Worm (Caenorhabditis elegans) whole organism, mixed stage, embryonic: ENCODE measurements around the gene ram-5.
A peak's percentile ranks its signal among the peaks of the same experiment; 100 is the strongest.

Source experiments
- M03D4.4 ChIP-seq: sonication (generic microtip); optimal IDR thresholded peaks from 2 replicates; lab custom pipeline; 2017; ENCODE audit warnings: mild to moderate bottlenecking, missing genetic modification characterization, missing compliant biosample characterization
- bed-3 ChIP-seq: fragments of 200-800 bp; sonication (Bioruptor generic); optimal IDR thresholded peaks from 3 replicates; lab custom pipeline; 2018; ENCODE audit warnings: mild to moderate bottlenecking, missing genetic modification characterization, moderate library complexity, missing compliant biosample characterization
- ceh-39 ChIP-seq: fragments of 150-350 bp; optimal IDR thresholded peaks from 2 replicates; lab custom pipeline; 2014; ENCODE audit warnings: missing biosample characterization, missing genetic modification characterization
- ceh-43 ChIP-seq: fragments of 200-800 bp; sonication (Bioruptor generic); optimal IDR thresholded peaks from 2 replicates; lab custom pipeline; 2018; ENCODE audit warnings: mild to moderate bottlenecking, missing genetic modification characterization, moderate library complexity, missing compliant biosample characterization
- ceh-83 ChIP-seq: fragments of 200-800 bp; sonication (Bioruptor generic); optimal IDR thresholded peaks from 2 replicates; lab custom pipeline; 2018; ENCODE audit warnings: mild to moderate bottlenecking, missing genetic modification characterization, missing compliant biosample characterization
- ces-1 ChIP-seq: fragments of 150-350 bp; optimal IDR thresholded peaks from 2 replicates; lab custom pipeline; 2014; ENCODE audit warnings: missing biosample characterization, missing genetic modification reagents, missing genetic modification characterization
- cnd-1 ChIP-seq: fragments of 200-800 bp; sonication (Bioruptor generic); optimal IDR thresholded peaks from 2 replicates; lab custom pipeline; 2018; ENCODE audit warnings: mild to moderate bottlenecking, missing genetic modification characterization, missing compliant biosample characterization
- drap-1 ChIP-seq: fragments of 200-800 bp; sonication (Bioruptor generic); optimal IDR thresholded peaks from 3 replicates; lab custom pipeline; 2018; ENCODE audit warnings: mild to moderate bottlenecking, missing genetic modification characterization, missing compliant biosample characterization
- elt-1 ChIP-seq: sonication (generic microtip); optimal IDR thresholded peaks from 2 replicates; lab custom pipeline; 2017; ENCODE audit warnings: missing genetic modification characterization, mild to moderate bottlenecking, missing compliant biosample characterization, antibody characterized with exemption, moderate library complexity, borderline replicate concordance; ENCODE audit not compliant: insufficient read depth
- ham-2 ChIP-seq: fragments of 200-800 bp; sonication (Bioruptor generic); optimal IDR thresholded peaks from 2 replicates; lab custom pipeline; 2018; ENCODE audit warnings: mild to moderate bottlenecking, missing genetic modification characterization, missing compliant biosample characterization
- hlh-1 ChIP-seq: fragments of 150-350 bp; optimal IDR thresholded peaks from 2 replicates; lab custom pipeline; 2014; ENCODE audit warnings: missing biosample characterization, missing genetic modification reagents, missing genetic modification characterization
- lin-13 ChIP-seq: fragments of 150-350 bp; optimal IDR thresholded peaks from 2 replicates; lab custom pipeline; 2014; ENCODE audit warnings: missing biosample characterization, missing genetic modification characterization
- lin-32 ChIP-seq: fragments of 200-800 bp; sonication (Bioruptor generic); optimal IDR thresholded peaks from 2 replicates; lab custom pipeline; 2018; ENCODE audit warnings: mild to moderate bottlenecking, missing genetic modification characterization, missing compliant biosample characterization
- lsy-2 ChIP-seq: fragments of 150-350 bp; optimal IDR thresholded peaks from 2 replicates; lab custom pipeline; 2014; ENCODE audit warnings: missing biosample characterization, missing genetic modification characterization
- mab-5 ChIP-seq: fragments of 150-350 bp; optimal IDR thresholded peaks from 2 replicates; lab custom pipeline; 2014; ENCODE audit warnings: missing biosample characterization, missing genetic modification characterization
- mep-1 ChIP-seq: fragments of 150-350 bp; optimal IDR thresholded peaks from 2 replicates; lab custom pipeline; 2017; ENCODE audit warnings: missing biosample characterization, missing genetic modification reagents, missing genetic modification characterization, inconsistent platforms
- mls-2 ChIP-seq: sonication (generic microtip); optimal IDR thresholded peaks from 2 replicates; lab custom pipeline; 2016; ENCODE audit warnings: mild to moderate bottlenecking, missing genetic modification characterization, moderate library complexity, missing compliant biosample characterization
- nhr-12 ChIP-seq: fragments of 150-350 bp; optimal IDR thresholded peaks from 2 replicates; lab custom pipeline; 2014; ENCODE audit warnings: missing biosample characterization, missing genetic modification characterization
- nhr-2 ChIP-seq: fragments of 150-350 bp; optimal IDR thresholded peaks from 2 replicates; lab custom pipeline; 2014; ENCODE audit warnings: missing biosample characterization, missing genetic modification characterization
- nhr-237 ChIP-seq: fragments of 150-350 bp; optimal IDR thresholded peaks from 2 replicates; lab custom pipeline; 2014; ENCODE audit warnings: missing biosample characterization, missing genetic modification characterization
- nhr-28 ChIP-seq: fragments of 150-350 bp; optimal IDR thresholded peaks from 2 replicates; lab custom pipeline; 2014; ENCODE audit warnings: missing biosample characterization, missing genetic modification characterization
- pha-4 ChIP-seq: fragments of 150-350 bp; optimal IDR thresholded peaks from 2 replicates; lab custom pipeline; 2018; ENCODE audit warnings: missing biosample characterization, missing genetic modification reagents, missing genetic modification characterization
- sem-2 ChIP-seq: fragments of 200-800 bp; sonication (Bioruptor generic); optimal IDR thresholded peaks from 2 replicates; lab custom pipeline; 2018; ENCODE audit warnings: mild to moderate bottlenecking, missing genetic modification characterization, missing compliant biosample characterization
- snpc-4 ChIP-seq: fragments of 150-350 bp; optimal IDR thresholded peaks from 2 replicates; lab custom pipeline; 2014; ENCODE audit warnings: missing biosample characterization, missing genetic modification characterization
- sptf-1 ChIP-seq: sonication (generic microtip); optimal IDR thresholded peaks from 2 replicates; lab custom pipeline; 2017; ENCODE audit warnings: mild to moderate bottlenecking, missing genetic modification characterization, moderate library complexity, missing compliant biosample characterization
- tbx-8 ChIP-seq: fragments of 200-800 bp; sonication (Bioruptor generic); optimal IDR thresholded peaks from 2 replicates; lab custom pipeline; 2018; ENCODE audit warnings: mild to moderate bottlenecking, missing genetic modification characterization, moderate library complexity, missing compliant biosample characterization
- unc-120 ChIP-seq: sonication (generic microtip); optimal IDR thresholded peaks from 2 replicates; lab custom pipeline; 2017; ENCODE audit warnings: missing genetic modification characterization, missing compliant biosample characterization; ENCODE audit not compliant: poor library complexity, severe bottlenecking
- unc-39 ChIP-seq: fragments of 150-350 bp; optimal IDR thresholded peaks from 2 replicates; lab custom pipeline; 2014; ENCODE audit warnings: missing biosample characterization, missing genetic modification characterization
- unc-62 ChIP-seq: fragments of 150-350 bp; optimal IDR thresholded peaks from 2 replicates; lab custom pipeline; 2014; ENCODE audit warnings: missing biosample characterization, missing genetic modification reagents, missing genetic modification characterization
- zip-8 ChIP-seq: fragments of 150-350 bp; optimal IDR thresholded peaks from 2 replicates; lab custom pipeline; 2014; ENCODE audit warnings: missing biosample characterization, missing genetic modification characterization
- ztf-11 ChIP-seq: fragments of 150-350 bp; optimal IDR thresholded peaks from 2 replicates; lab custom pipeline; 2014; ENCODE audit warnings: missing biosample characterization, missing genetic modification characterization

Gene ram-5

DNA sequence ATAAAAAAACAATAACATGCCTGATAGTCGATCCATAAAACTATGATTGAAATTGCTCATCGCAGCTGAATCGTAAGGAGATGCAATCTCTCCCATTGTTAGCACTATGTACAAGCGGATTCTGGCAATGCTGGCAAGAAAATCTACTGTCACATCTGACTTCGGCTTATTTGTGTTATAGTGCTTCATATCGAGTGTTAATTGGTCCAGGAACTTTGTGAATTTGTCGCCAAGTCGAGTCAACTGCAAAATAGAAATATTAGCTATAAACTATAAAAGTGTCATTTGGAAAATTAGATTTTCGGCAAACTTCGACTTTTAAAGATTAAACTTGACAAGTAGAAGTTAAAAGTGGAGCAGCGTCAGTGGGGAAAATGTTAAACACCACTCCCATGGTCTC, 34.4 kb downstream of the ram-5 start:
- TF ChIP-seq lin-32 (GFP tag; lab: Kevin White, UChicago) = no peak
- no peak for TF ChIP-seq tbx-8 (GFP tag; lab: Kevin White, UChicago)
- TF ChIP-seq unc-62 (GFP tag; lab: Kevin White, UChicago) = no peak
- no peak for TF ChIP-seq drap-1 (GFP tag; lab: Kevin White, UChicago)
- no peak for TF ChIP-seq nhr-237 (tag; lab: Kevin White, UChicago)
- TF ChIP-seq ceh-39 = no peak
- TF ChIP-seq pha-4 = no peak
- TF ChIP-seq ztf-11 (tag; lab: Kevin White, UChicago) = no peak
- no peak for TF ChIP-seq hlh-1 (tag; lab: Kevin White, UChicago)
- no peak for TF ChIP-seq elt-1 (tag; lab: Kevin White, UChicago)
- TF ChIP-seq snpc-4 = no peak

DNA sequence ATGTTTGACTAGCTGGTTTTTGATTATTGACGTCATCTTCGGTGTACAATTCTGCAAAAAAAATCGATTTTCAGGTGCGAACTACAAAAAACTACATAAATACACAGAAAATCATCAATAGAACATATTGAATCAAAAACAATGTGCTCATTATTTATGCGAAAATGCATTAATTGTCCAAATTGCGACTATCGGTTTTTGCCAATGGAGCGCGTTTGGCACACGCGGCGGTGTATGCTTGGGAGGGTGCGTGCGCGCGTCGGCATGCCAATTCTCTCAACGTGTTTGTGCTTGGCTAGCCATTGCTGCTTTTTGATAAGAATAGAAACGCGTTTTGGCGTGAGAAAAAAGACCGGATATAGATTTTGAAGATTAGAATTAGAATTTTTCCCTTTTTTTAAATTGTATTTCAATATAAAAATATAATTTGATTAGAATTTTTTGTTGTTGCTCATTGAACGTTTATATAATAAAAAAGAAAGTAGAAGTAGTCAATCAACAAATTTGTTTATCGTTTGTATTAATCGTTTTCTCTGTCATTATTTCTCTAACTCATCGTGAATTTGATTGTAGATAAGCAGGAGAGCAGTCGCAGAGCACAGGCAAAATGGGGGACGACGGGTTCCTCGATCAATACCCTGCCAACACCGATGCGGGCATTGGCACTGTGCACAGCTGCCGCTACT, 39.2 kb downstream of the ram-5 start, which contains the start of the genes C44H4.4 and tap-1:
Gene C44H4.4, minus strand, starts transcription at position 51 of the 686 bp plus-strand sequence.
Gene tap-1, plus strand, starts transcription at position 574 of the 686 bp plus-strand sequence.
- TF ChIP-seq ces-1 (GFP tag; lab: Kevin White, UChicago) (peak; percentile 65), mep-1 (tag; lab: Kevin White, UChicago) (peak; percentile 66), ham-2 (GFP tag; lab: Kevin White, UChicago) (peak; percentile 17), ceh-39 (peak; percentile 65), unc-39 (tag; lab: Kevin White, UChicago) (no peak)

DNA sequence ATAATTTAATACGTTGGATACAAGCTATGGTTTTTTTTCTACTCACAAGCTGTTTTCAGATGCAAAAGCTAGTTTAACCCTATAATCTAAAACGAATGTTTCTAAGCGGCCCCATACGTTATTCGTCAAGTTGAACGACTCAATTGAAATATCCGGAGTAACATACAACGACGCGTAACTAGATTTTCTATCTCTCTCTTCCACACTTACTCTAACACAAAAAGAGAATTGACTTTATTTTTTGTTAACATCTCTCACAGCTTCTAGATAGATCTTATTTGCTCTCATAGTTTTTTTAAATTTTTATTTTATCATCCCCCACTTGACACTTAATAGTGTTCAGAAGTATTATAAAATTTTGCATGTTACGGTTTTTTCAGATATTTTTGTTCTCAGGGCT, 43.3 kb downstream of the ram-5 start:
- TF ChIP-seq ces-1 (GFP tag; lab: Kevin White, UChicago) (peak; percentile 95), nhr-2 (tag; lab: Kevin White, UChicago) (no peak), zip-8 (no peak)

DNA sequence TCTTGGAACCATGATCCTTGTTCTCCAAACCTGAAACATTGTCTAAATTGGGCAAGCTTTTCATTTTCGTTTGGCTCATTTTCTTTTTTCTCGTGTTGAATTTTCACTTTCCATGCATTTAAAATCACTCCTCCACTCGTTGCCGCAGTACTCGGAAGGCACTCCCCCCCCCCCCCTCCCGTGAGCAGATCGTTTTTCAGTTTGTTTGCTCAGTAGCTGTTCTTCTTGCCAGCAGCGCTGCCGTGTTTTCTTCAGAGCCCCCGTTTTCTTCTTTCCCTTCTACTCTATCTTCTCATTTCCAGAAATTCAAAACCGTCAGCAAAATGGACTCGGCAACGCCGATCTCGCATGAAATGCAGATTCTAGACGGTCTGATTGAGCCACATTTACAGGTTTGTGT, 44.9 kb downstream of the ram-5 start, which contains the start of gene C44H4.8:
Gene C44H4.8, plus strand, starts transcription at position 301 of the 400 bp plus-strand sequence.
- no peak for TF ChIP-seq mab-5
- no peak for TF ChIP-seq pha-4
- no peak for TF ChIP-seq mep-1 (tag; lab: Kevin White, UChicago)
- TF ChIP-seq nhr-12 (tag; lab: Kevin White, UChicago) = no peak
- no peak for TF ChIP-seq M03D4.4 (tag; lab: Kevin White, UChicago)
- TF ChIP-seq ceh-39 = no peak
- TF ChIP-seq nhr-28 (tag; lab: Kevin White, UChicago) = no peak
- no peak for TF ChIP-seq unc-62 (GFP tag; lab: Kevin White, UChicago)
- TF ChIP-seq lsy-2 (tag; lab: Kevin White, UChicago) = no peak
- TF ChIP-seq lin-32 (GFP tag; lab: Kevin White, UChicago) = no peak
- no peak for TF ChIP-seq elt-1 (tag; lab: Kevin White, UChicago)
- TF ChIP-seq ceh-43 = no peak
- TF ChIP-seq ceh-83 (GFP tag; lab: Kevin White, UChicago) = no peak
- no peak for TF ChIP-seq unc-120 (tag; lab: Kevin White, UChicago)
- TF ChIP-seq sem-2 (GFP tag; lab: Kevin White, UChicago) = no peak
- no peak for TF ChIP-seq zip-8
- no peak for TF ChIP-seq cnd-1 (tag; lab: Kevin White, UChicago)
- TF ChIP-seq nhr-237 (tag; lab: Kevin White, UChicago) = no peak

DNA sequence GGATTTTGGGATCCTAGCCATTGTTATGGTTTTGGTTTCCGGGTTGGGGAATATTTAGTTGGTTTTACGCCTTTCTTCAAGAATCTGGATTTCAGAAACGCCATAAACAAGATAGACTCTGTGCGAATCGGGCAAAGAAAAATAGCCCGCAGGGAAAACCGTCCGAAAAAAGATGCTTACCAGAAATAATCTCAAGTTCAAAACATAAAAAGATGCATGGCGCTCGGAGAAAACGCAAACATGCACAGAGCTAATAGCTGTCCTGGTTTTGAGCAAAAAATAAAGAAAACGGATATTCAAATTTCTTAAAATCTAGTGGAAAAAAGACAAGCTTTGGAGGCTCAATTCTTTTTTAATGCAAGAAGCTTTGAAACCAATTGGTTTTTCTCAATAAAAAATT, 49.3 kb downstream of the ram-5 start, which contains the start of gene C44H4.6:
Gene C44H4.6, minus strand, starts transcription at position 101 of the 400 bp plus-strand sequence.
- TF ChIP-seq pha-4 = no peak
- TF ChIP-seq drap-1 (GFP tag; lab: Kevin White, UChicago) = no peak
- TF ChIP-seq nhr-237 (tag; lab: Kevin White, UChicago) = no peak
- TF ChIP-seq mab-5 = no peak
- no peak for TF ChIP-seq nhr-12 (tag; lab: Kevin White, UChicago)
- TF ChIP-seq M03D4.4 (tag; lab: Kevin White, UChicago) = no peak
- TF ChIP-seq cnd-1 (tag; lab: Kevin White, UChicago) = no peak
- TF ChIP-seq elt-1 (tag; lab: Kevin White, UChicago) = no peak

DNA sequence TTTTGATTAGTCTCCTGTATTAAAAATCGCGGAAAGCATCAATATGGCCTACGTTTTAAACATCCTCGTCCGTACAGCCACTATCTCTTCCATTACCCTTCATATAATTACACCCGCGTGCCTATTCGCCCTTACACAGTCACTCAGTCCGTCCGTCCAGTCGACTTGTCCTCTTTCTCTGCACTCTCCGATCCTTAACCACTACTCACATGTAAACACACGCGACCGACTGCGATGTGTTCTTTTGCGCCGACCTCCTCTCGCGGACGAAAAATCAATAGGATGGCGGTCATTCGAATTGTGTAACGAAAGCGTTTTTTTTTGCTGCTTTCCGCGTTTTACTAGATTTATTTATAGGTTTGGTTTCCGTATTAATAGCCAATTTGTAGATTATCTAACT, 52.7 kb downstream of the ram-5 start, which contains the start of gene eor-2:
Gene eor-2, plus strand, starts transcription at position 342 of the 400 bp plus-strand sequence.
- TF ChIP-seq ceh-39 = no peak
- peak; percentile 47 for TF ChIP-seq lin-13 (tag; lab: Kevin White, UChicago)
- TF ChIP-seq ztf-11 (tag; lab: Kevin White, UChicago) = peak; percentile 31
- peak; percentile 65 for TF ChIP-seq mep-1 (tag; lab: Kevin White, UChicago)
- peak; percentile 14 for TF ChIP-seq nhr-2 (tag; lab: Kevin White, UChicago)
- no peak for TF ChIP-seq nhr-237 (tag; lab: Kevin White, UChicago)
- TF ChIP-seq unc-62 (GFP tag; lab: Kevin White, UChicago) = peak; percentile 24
- peak; percentile 24 for TF ChIP-seq M03D4.4 (tag; lab: Kevin White, UChicago)
- TF ChIP-seq lsy-2 (tag; lab: Kevin White, UChicago) = peak; percentile 31
- no peak for TF ChIP-seq bed-3 (GFP tag; lab: Kevin White, UChicago)
- no peak for TF ChIP-seq zip-8
- peak; percentile 46 for TF ChIP-seq ham-2 (GFP tag; lab: Kevin White, UChicago)
- peak; percentile 13 for TF ChIP-seq sptf-1 (tag; lab: Kevin White, UChicago)
- TF ChIP-seq drap-1 (GFP tag; lab: Kevin White, UChicago) = peak; percentile 44
- TF ChIP-seq ceh-43 = peak; percentile 28
- TF ChIP-seq mls-2 (tag; lab: Kevin White, UChicago) = peak; percentile 62
- no peak for TF ChIP-seq hlh-1 (tag; lab: Kevin White, UChicago)
- peak; percentile 61 for TF ChIP-seq ceh-83 (GFP tag; lab: Kevin White, UChicago)
- TF ChIP-seq pha-4 = peak; percentile 96
- peak; percentile 51 for TF ChIP-seq ces-1 (GFP tag; lab: Kevin White, UChicago)
- TF ChIP-seq lin-32 (GFP tag; lab: Kevin White, UChicago) = no peak
